Fruit fly (Drosophila melanogaster): ENCODE results near the gene bap.
A peak's percentile ranks its signal among the peaks of the same experiment; 100 is the strongest.

The bap gene

dm6 chr3R:21408372-21408771 is 19.7 kb downstream of the bap start (continued):
- no peak for TF ChIP-seq Oaz (GFP tag; IDR thresholded peaks at IDR 0.05)
- TF ChIP-seq CG8089 (GFP tag; optimal IDR thresholded peaks at IDR 0.05) = no peak
- TF ChIP-seq CG2120 (GFP tag; optimal IDR thresholded peaks at IDR 0.05) = no peak
- TF ChIP-seq CG15269 (tag; optimal IDR thresholded peaks at IDR 0.05) = no peak
- TF ChIP-seq Hmx (GFP tag; optimal IDR thresholded peaks at IDR 0.05) = no peak
- TF ChIP-seq Dek (tag; optimal IDR thresholded peaks at IDR 0.05) = peak; percentile 30
- no peak for TF ChIP-seq zen2 (GFP tag; IDR thresholded peaks at IDR 0.05; ENCODE audit: partially characterized antibody)
- no peak for TF ChIP-seq CG30403 (GFP tag; optimal IDR thresholded peaks at IDR 0.05)
- peak; percentile 15; the same call in 1 of the 2 replicates for TF ChIP-seq ttk (GFP tag; IDR thresholded peaks at IDR 0.05)
- TF ChIP-seq maf-S (GFP tag; optimal IDR thresholded peaks at IDR 0.05) = peak; percentile 3
- peak; percentile 32 for TF ChIP-seq Nf-YC (tag; optimal IDR thresholded peaks at IDR 0.05)
- no peak for TF ChIP-seq sr (GFP tag; IDR thresholded peaks at IDR 0.05)
- TF ChIP-seq CG18764 (GFP tag; optimal IDR thresholded peaks at IDR 0.05) = no peak
- no peak for TF ChIP-seq CG6813 (GFP tag; optimal IDR thresholded peaks at IDR 0.05)
- TF ChIP-seq Trl (optimal IDR thresholded peaks at IDR 0.05) = peak in 1 of 2 experiments; percentile 15
- no peak for TF ChIP-seq Trl (GFP tag; optimal IDR thresholded peaks at IDR 0.05)
- no peak for TF ChIP-seq CG15073 (GFP tag; optimal IDR thresholded peaks at IDR 0.05)
- TF ChIP-seq slbo (GFP tag; IDR thresholded peaks at IDR 0.05) = no peak
- no peak; the same call in 1 of the 2 replicates for TF ChIP-seq CG13287 (GFP tag; IDR thresholded peaks at IDR 0.05; ENCODE audit: partially characterized antibody)
- peak; percentile 50; the same call in 2 of the 3 replicates for TF ChIP-seq CG34422 (GFP tag; IDR thresholded peaks at IDR 0.05)
- TF ChIP-seq Bdp1 (GFP tag; optimal IDR thresholded peaks at IDR 0.05) = peak; percentile 21
- TF ChIP-seq Hand (GFP tag; optimal IDR thresholded peaks at IDR 0.05) = no peak
- no peak for TF ChIP-seq CG17802 (tag; optimal IDR thresholded peaks at IDR 0.05)
- TF ChIP-seq jumu (GFP tag; optimal IDR thresholded peaks at IDR 0.05) = peak; percentile 20
- TF ChIP-seq CG2875 (GFP tag; optimal IDR thresholded peaks at IDR 0.05) = no peak
- peak; percentile 11 for TF ChIP-seq nmo (GFP tag; optimal IDR thresholded peaks at IDR 0.05)
- no peak for TF ChIP-seq HLH3B (GFP tag; IDR thresholded peaks at IDR 0.05)
- TF ChIP-seq CG10979 (tag; optimal IDR thresholded peaks at IDR 0.05) = peak; percentile 1
- TF ChIP-seq abd-A (tag; optimal IDR thresholded peaks at IDR 0.05) = no peak
- TF ChIP-seq esg (GFP tag; conservative IDR thresholded peaks at IDR 0.05) = no peak
- no peak for TF ChIP-seq CG17328 (GFP tag; IDR thresholded peaks at IDR 0.05)
- TF ChIP-seq lmd (GFP tag; IDR thresholded peaks at IDR 0.05) = peak; percentile 29; the same call in 1 of the 2 replicates
- TF ChIP-seq pfk (GFP tag; optimal IDR thresholded peaks at IDR 0.05) = no peak
- peak; percentile 3 for TF ChIP-seq CG10147 (GFP tag; optimal IDR thresholded peaks at IDR 0.05)
- TF ChIP-seq Dip2 (GFP tag; IDR thresholded peaks at IDR 0.05) = peak; percentile 100
- TF ChIP-seq tup (GFP tag; optimal IDR thresholded peaks at IDR 0.05) = no peak
- no peak for TF ChIP-seq danr (GFP tag; IDR thresholded peaks at IDR 0.05)
- TF ChIP-seq dimm (GFP tag; IDR thresholded peaks at IDR 0.05) = no peak
- TF ChIP-seq Mad (GFP tag; optimal IDR thresholded peaks at IDR 0.05) = no peak
- TF ChIP-seq CG4707 (GFP tag; optimal IDR thresholded peaks at IDR 0.05) = no peak
- TF ChIP-seq E2f1 (GFP tag; IDR thresholded peaks at IDR 0.05) = 0 out of 2 replicates have a peak, but pooled peaks have one; percentile 18
- TF ChIP-seq Atf-2 (GFP tag; optimal IDR thresholded peaks at IDR 0.05) = no peak
- no peak for TF ChIP-seq CG15514 (GFP tag; optimal IDR thresholded peaks at IDR 0.05)
- no peak for TF ChIP-seq ap (GFP tag; IDR thresholded peaks at IDR 0.05)
- TF ChIP-seq Neu2 (GFP tag; optimal IDR thresholded peaks at IDR 0.05; ENCODE audit: borderline replicate concordance) = peak; percentile 26
- TF ChIP-seq ewg (GFP tag; optimal IDR thresholded peaks at IDR 0.05) = no peak
- TF ChIP-seq CG34224 (GFP tag; IDR thresholded peaks at IDR 0.05; ENCODE audit: partially characterized antibody) = no peak
- no peak for TF ChIP-seq Gsc (GFP tag; IDR thresholded peaks at IDR 0.05)
- no peak for TF ChIP-seq CG7745 (tag; optimal IDR thresholded peaks at IDR 0.05)
- TF ChIP-seq CG6175 (GFP tag; IDR thresholded peaks at IDR 0.05) = 0 out of 3 replicates have a peak, but pooled peaks have one; percentile 26
- peak; percentile 60 for TF ChIP-seq D19A (tag; optimal IDR thresholded peaks at IDR 0.05)
